Worm (Caenorhabditis elegans) whole organism, L1 larva: Measurements from ENCODE around the gene F37A4.5.

Experiments used
- dpl-1 ChIP-seq, 3 experiments: fragments of 150-350 bp in 2 of 3; sonication (generic microtip) in 1 of 3; optimal IDR thresholded peaks; 2 replicates each; lab custom pipeline; 2014 to 2017; ENCODE audit warnings: missing biosample characterization in 3 of 3, missing genetic modification characterization in 3 of 3, missing genetic modification reagents in 3 of 3
- elt-3 ChIP-seq, 6 experiments: fragments of 150-350 bp in 1 of 6; sonication (generic microtip); optimal IDR thresholded peaks; 2 replicates each; lab custom pipeline; 2017 to 2018; ENCODE audit warnings: missing biosample characterization in 6 of 6, missing genetic modification characterization in 6 of 6, inconsistent platforms in 1 of 6
- isw-1 ChIP-seq: fragments of 200-800 bp; sonication (Bioruptor generic); IDR thresholded peaks from 2 replicates; pipeline ENCODE4 v1.3.6; 2022; ENCODE audit warnings: missing genetic modification characterization, missing compliant biosample characterization
- lin-15B ChIP-seq: fragments of 150-350 bp; sonication (generic microtip); optimal IDR thresholded peaks from 3 replicates; lab custom pipeline; 2014; ENCODE audit warnings: missing biosample characterization, missing genetic modification characterization
- tbx-2 ChIP-seq: sonication (generic microtip); optimal IDR thresholded peaks from 2 replicates; lab custom pipeline; 2016; ENCODE audit warnings: missing genetic modification characterization, missing compliant biosample characterization
- ztf-4 ChIP-seq: fragments of 150-350 bp; optimal IDR thresholded peaks from 2 replicates; lab custom pipeline; 2014; ENCODE audit warnings: missing biosample characterization, missing genetic modification characterization

DNA sequence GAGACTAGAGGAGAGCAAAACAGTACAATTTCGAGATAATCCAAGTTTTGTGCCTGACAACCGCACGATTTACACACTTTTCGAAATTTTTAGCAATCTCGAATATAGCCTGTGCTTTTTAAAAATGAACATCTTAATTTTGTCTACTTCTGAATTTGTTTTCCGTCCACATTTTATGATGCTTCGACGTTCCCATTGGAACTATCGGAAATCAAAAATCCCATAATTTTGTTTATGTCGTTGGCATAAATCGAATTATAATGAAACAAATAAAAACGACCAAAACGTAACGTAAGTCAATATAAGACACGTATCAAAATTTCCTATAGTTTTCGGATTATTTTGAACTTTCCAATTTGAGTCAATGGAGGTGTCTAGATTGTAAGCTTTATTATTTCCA is 25.3 kb downstream of the F37A4.5 start, which contains the start of gene K07E12.2:
- no peak for TF ChIP-seq elt-3 (tag; optimal IDR thresholded peaks at IDR 0.05; lab: Kevin White, UChicago)
- no peak for TF ChIP-seq ztf-4
- TF ChIP-seq isw-1 (GFP tag; lab: Robert Waterston, UW): no peak
- TF ChIP-seq lin-15B (tag; lab: Kevin White, UChicago): no peak
- TF ChIP-seq tbx-2: no peak
- TF ChIP-seq dpl-1 (GFP tag; optimal IDR thresholded peaks at IDR 0.05; lab: Kevin White, UChicago): no peak
